Fruit fly (Drosophila melanogaster) whole organism, embryonic: ENCODE measurements around the gene CROT.

Experiments
- Bgb ChIP-seq: fragments of 200-800 bp; sonication (Bioruptor generic); IDR thresholded peaks from 2 replicates; pipeline ENCODE4 v1.3.6; 2022; ENCODE audit warnings: missing biosample characterization, missing genetic modification characterization; ENCODE audit not compliant: partially characterized antibody
- CG11398 ChIP-seq: fragments of 200-800 bp; sonication (Bioruptor generic); optimal IDR thresholded peaks from 2 replicates; lab custom pipeline; 2016; ENCODE audit warnings: missing biosample characterization, missing genetic modification characterization
- CG30020 ChIP-seq: fragments of 200-800 bp; optimal IDR thresholded peaks from 2 replicates; lab custom pipeline; 2019; ENCODE audit warnings: missing biosample characterization, mild to moderate bottlenecking, missing genetic modification characterization, moderate library complexity
- CG9727 ChIP-seq: fragments of 200-800 bp; sonication (Bioruptor generic); optimal IDR thresholded peaks from 3 replicates; lab custom pipeline; 2017; ENCODE audit warnings: missing biosample characterization, mild to moderate bottlenecking, missing genetic modification characterization
- Optix ChIP-seq: fragments of 200-800 bp; sonication (Bioruptor generic); IDR thresholded peaks from 3 replicates; pipeline ENCODE4 v1.3.6; 2022; ENCODE audit warnings: missing biosample characterization, missing genetic modification characterization
- chn ChIP-seq: fragments of 200-800 bp; sonication (Bioruptor generic); optimal IDR thresholded peaks from 2 replicates; lab custom pipeline; 2016; ENCODE audit warnings: missing biosample characterization, missing genetic modification characterization
- lbe ChIP-seq: fragments of 200-800 bp; sonication (Bioruptor generic); optimal IDR thresholded peaks from 2 replicates; lab custom pipeline; 2016; ENCODE audit warnings: missing biosample characterization, mild to moderate bottlenecking, missing genetic modification characterization
- pros ChIP-seq: fragments of 200-800 bp; sonication (Bioruptor generic); optimal IDR thresholded peaks from 3 replicates; lab custom pipeline; 2019; ENCODE audit warnings: missing biosample characterization, mild to moderate bottlenecking, missing genetic modification characterization, moderate library complexity
- toy ChIP-seq: fragments of 200-800 bp; sonication (Bioruptor generic); IDR thresholded peaks from 2 replicates; pipeline ENCODE4 v1.3.6; 2022; ENCODE audit warnings: missing biosample characterization, missing genetic modification characterization
- ttk ChIP-seq: fragments of 200-800 bp; sonication (Bioruptor generic); IDR thresholded peaks from 2 replicates; pipeline ENCODE4 v2.1.2; 2022; ENCODE audit warnings: missing biosample characterization, missing genetic modification characterization

- no peak for TF ChIP-seq ttk (GFP tag; lab: Robert Waterston, UW)
- TF ChIP-seq CG9727 (GFP tag; lab: Kevin White, UChicago), result no peak
- TF ChIP-seq Bgb (GFP tag; lab: Robert Waterston, UW), result no peak
- no peak for TF ChIP-seq CG11398 (GFP tag; lab: Kevin White, UChicago)
- TF ChIP-seq pros (GFP tag; lab: Kevin White, UChicago), result no peak
- no peak for TF ChIP-seq toy (GFP tag; lab: Robert Waterston, UW)
- no peak for TF ChIP-seq chn
- no peak for TF ChIP-seq Optix (GFP tag; lab: Robert Waterston, UW)
- no peak for TF ChIP-seq CG30020 (tag; lab: Kevin White, UChicago)
- TF ChIP-seq lbe, result no peak
Observed at dm6 chr3R:27692645-27693307, 13.8 kb downstream of the CROT start.
